Fruit fly (Drosophila melanogaster) whole organism: Measurements from ENCODE around the gene Dpm3.

ENCODE experiments used
- CG8478 ChIP-seq: fragments of >200 bp; optimal IDR thresholded peaks from 2 replicates; lab custom pipeline; 2018; ENCODE audit warnings: inconsistent platforms
- Dll ChIP-seq: fragments of >200 bp; optimal IDR thresholded peaks from 2 replicates; lab custom pipeline; 2017
- EcR ChIP-seq, 2 experiments: fragments of >200 bp; optimal IDR thresholded peaks; 2 replicates each; lab custom pipeline; 2017; ENCODE audit warnings: missing biosample characterization in 2 of 2, missing genetic modification characterization in 2 of 2, missing genetic modification reagents in 2 of 2
- pan ChIP-seq: fragments of >200 bp; optimal IDR thresholded peaks from 2 replicates; lab custom pipeline; 2017
- psq ChIP-seq: fragments of >200 bp; optimal IDR thresholded peaks from 2 replicates; lab custom pipeline; 2017
- usp ChIP-seq: fragments of >200 bp; optimal IDR thresholded peaks from 2 replicates; lab custom pipeline; 2017; ENCODE audit warnings: missing biosample characterization, missing genetic modification characterization, mixed read lengths

Dpm3 gene

dm6 chr3R:13397040-13397439 is 5.8 kb downstream of the Dpm3 start, which contains the start of gene CG14374:
Gene CG14374 (minus strand): TSS chr3R:13397140.
- no peak for TF ChIP-seq EcR (GFP tag; optimal IDR thresholded peaks at IDR 0.05; lab: Kevin White, UChicago)
- TF ChIP-seq usp (GFP tag; lab: Kevin White, UChicago), result no peak
- TF ChIP-seq Dll (lab: Kevin White, UChicago), result no peak
- no peak for TF ChIP-seq psq (lab: Kevin White, UChicago)
- TF ChIP-seq pan (lab: Kevin White, UChicago), result no peak
- no peak for TF ChIP-seq CG8478 (lab: Kevin White, UChicago)

dm6 chr3R:13395133-13395532 is 7.7 kb downstream of the Dpm3 start, which contains the start of gene CCHa2:
Gene CCHa2 (minus strand): TSS chr3R:13395197.
- TF ChIP-seq EcR (GFP tag; optimal IDR thresholded peaks at IDR 0.05; lab: Kevin White, UChicago), result no peak
- TF ChIP-seq pan (lab: Kevin White, UChicago), result no peak
- TF ChIP-seq CG8478 (lab: Kevin White, UChicago), result no peak
- no peak for TF ChIP-seq psq (lab: Kevin White, UChicago)

dm6 chr3R:13393009-13393408 is 9.8 kb downstream of the Dpm3 start:
- TF ChIP-seq EcR (GFP tag; optimal IDR thresholded peaks at IDR 0.05; lab: Kevin White, UChicago), result no peak
- no peak for TF ChIP-seq usp (GFP tag; lab: Kevin White, UChicago)
- TF ChIP-seq psq (lab: Kevin White, UChicago), result no peak
- no peak for TF ChIP-seq pan (lab: Kevin White, UChicago)
- no peak for TF ChIP-seq CG8478 (lab: Kevin White, UChicago)
- no peak for TF ChIP-seq Dll (lab: Kevin White, UChicago)

- TF ChIP-seq EcR (GFP tag; optimal IDR thresholded peaks at IDR 0.05; lab: Kevin White, UChicago), result no peak
- no peak for TF ChIP-seq psq (lab: Kevin White, UChicago)
Measured at dm6 chr3R:13390490-13390889, 12.4 kb downstream of the Dpm3 start.

dm6 chr3R:13388160-13388870 is 14.5 kb downstream of the Dpm3 start, which contains the start of gene CG9799:
Gene CG9799 (minus strand): TSS chr3R:13388709.
- TF ChIP-seq usp (GFP tag; lab: Kevin White, UChicago), result no peak
- TF ChIP-seq pan (lab: Kevin White, UChicago), result no peak
- no peak for TF ChIP-seq psq (lab: Kevin White, UChicago)
- TF ChIP-seq Dll (lab: Kevin White, UChicago), result no peak
- no peak for TF ChIP-seq CG8478 (lab: Kevin White, UChicago)
- TF ChIP-seq EcR (GFP tag; optimal IDR thresholded peaks at IDR 0.05; lab: Kevin White, UChicago), result no peak

- TF ChIP-seq psq (lab: Kevin White, UChicago) (no peak), usp (GFP tag; lab: Kevin White, UChicago) (no peak), CG8478 (lab: Kevin White, UChicago) (no peak), EcR (GFP tag; optimal IDR thresholded peaks at IDR 0.05; lab: Kevin White, UChicago) (no peak), Dll (lab: Kevin White, UChicago) (no peak), pan (lab: Kevin White, UChicago) (no peak)
Measured at dm6 chr3R:13385105-13385504, 17.7 kb downstream of the Dpm3 start.

- no peak for TF ChIP-seq pan (lab: Kevin White, UChicago)
- no peak for TF ChIP-seq Dll (lab: Kevin White, UChicago)
- TF ChIP-seq psq (lab: Kevin White, UChicago), result no peak
- no peak for TF ChIP-seq CG8478 (lab: Kevin White, UChicago)
- no peak for TF ChIP-seq EcR (GFP tag; optimal IDR thresholded peaks at IDR 0.05; lab: Kevin White, UChicago)
- no peak for TF ChIP-seq usp (GFP tag; lab: Kevin White, UChicago)
Measured at dm6 chr3R:13382656-13383142, 20.2 kb downstream of the Dpm3 start.

- no peak for TF ChIP-seq usp (GFP tag; lab: Kevin White, UChicago)
- TF ChIP-seq CG8478 (lab: Kevin White, UChicago), result no peak
Measured at dm6 chr3R:13381744-13382435, 21.0 kb downstream of the Dpm3 start, which contains the start of the genes mRpS21 and Droj2. Gene mRpS21 (minus strand): TSS chr3R:13381809. Gene Droj2 (plus strand): TSS chr3R:13382106.

- TF ChIP-seq usp (GFP tag; lab: Kevin White, UChicago) (no peak), psq (lab: Kevin White, UChicago) (no peak), EcR (GFP tag; optimal IDR thresholded peaks at IDR 0.05; lab: Kevin White, UChicago) (no peak), Dll (lab: Kevin White, UChicago) (no peak), pan (lab: Kevin White, UChicago) (no peak), CG8478 (lab: Kevin White, UChicago) (no peak)
Measured at dm6 chr3R:13379675-13380074, 23.2 kb downstream of the Dpm3 start, which contains the start of the genes CG9813 and CG8870. Gene CG9813 (minus strand): TSS chr3R:13379775. Gene CG8870 (plus strand): TSS chr3R:13379842.

- TF ChIP-seq usp (GFP tag; lab: Kevin White, UChicago) (no peak), pan (lab: Kevin White, UChicago) (no peak), Dll (lab: Kevin White, UChicago) (no peak), EcR (GFP tag; optimal IDR thresholded peaks at IDR 0.05; lab: Kevin White, UChicago) (no peak)
Measured at dm6 chr3R:13374913-13375312, 27.9 kb downstream of the Dpm3 start.
